Worm (Caenorhabditis elegans) whole organism, L3 larva: Measurements from ENCODE around the gene C40H1.3.
A peak's percentile ranks its signal among the peaks of the same experiment; 100 is the strongest.

Source experiments
- ZK546.5 ChIP-seq: sonication (generic microtip); optimal IDR thresholded peaks from 2 replicates; lab custom pipeline; 2017; ENCODE audit warnings: missing biosample characterization, missing genetic modification characterization
- ama-1 ChIP-seq: fragments of 150-350 bp; optimal IDR thresholded peaks from 2 replicates; lab custom pipeline; 2018
- ceh-16 ChIP-seq: sonication (generic microtip); optimal IDR thresholded peaks from 2 replicates; lab custom pipeline; 2017; ENCODE audit warnings: missing biosample characterization, missing genetic modification characterization
- ceh-82 ChIP-seq: fragments of 150-350 bp; optimal IDR thresholded peaks from 2 replicates; lab custom pipeline; 2014; ENCODE audit warnings: missing biosample characterization, missing genetic modification characterization
- daf-12 ChIP-seq: fragments of 150-350 bp; optimal IDR thresholded peaks from 2 replicates; lab custom pipeline; 2014; ENCODE audit warnings: missing biosample characterization, missing genetic modification reagents, missing genetic modification characterization
- egl-5 ChIP-seq: fragments of 150-350 bp; optimal IDR thresholded peaks from 2 replicates; lab custom pipeline; 2017; ENCODE audit warnings: missing biosample characterization, missing genetic modification reagents, missing genetic modification characterization, inconsistent platforms
- elt-1 ChIP-seq: fragments of 150-350 bp; optimal IDR thresholded peaks from 2 replicates; lab custom pipeline; 2014; ENCODE audit warnings: missing biosample characterization, missing genetic modification characterization
- elt-2 ChIP-seq: sonication (generic microtip); optimal IDR thresholded peaks from 2 replicates; lab custom pipeline; 2016; ENCODE audit warnings: missing genetic modification reagents, mild to moderate bottlenecking, missing genetic modification characterization, missing compliant biosample characterization
- elt-3 ChIP-seq, 3 experiments: fragments of 150-350 bp in 1 of 3; sonication (generic microtip) in 2 of 3; optimal IDR thresholded peaks; 2 replicates in 2 of 3; 4 replicates in 1 of 3; lab custom pipeline; 2014 to 2017; ENCODE audit warnings: missing biosample characterization in 3 of 3, missing genetic modification characterization in 3 of 3
- eor-1 ChIP-seq, 2 experiments: fragments of 150-350 bp; optimal IDR thresholded peaks; 2 replicates each; lab custom pipeline; 2014 to 2018; ENCODE audit warnings: missing biosample characterization in 2 of 2, missing genetic modification characterization in 2 of 2
- fkh-10 ChIP-seq: sonication (generic microtip); optimal IDR thresholded peaks from 2 replicates; lab custom pipeline; 2017; ENCODE audit warnings: missing biosample characterization, missing genetic modification reagents, missing genetic modification characterization
- hmg-11 ChIP-seq: sonication (generic microtip); optimal IDR thresholded peaks from 2 replicates; lab custom pipeline; 2016; ENCODE audit warnings: missing genetic modification characterization, missing compliant biosample characterization
- jun-1 ChIP-seq: fragments of 150-350 bp; optimal IDR thresholded peaks from 2 replicates; lab custom pipeline; 2014; ENCODE audit warnings: missing biosample characterization, missing genetic modification reagents, missing genetic modification characterization
- lin-39 ChIP-seq: fragments of 150-350 bp; optimal IDR thresholded peaks from 2 replicates; lab custom pipeline; 2018; ENCODE audit warnings: missing biosample characterization, missing genetic modification reagents, missing genetic modification characterization
- mdl-1 ChIP-seq: fragments of 150-350 bp; optimal IDR thresholded peaks from 2 replicates; lab custom pipeline; 2014; ENCODE audit warnings: missing biosample characterization, missing genetic modification characterization
- nfya-1 ChIP-seq: sonication (generic microtip); optimal IDR thresholded peaks from 2 replicates; lab custom pipeline; 2017; ENCODE audit warnings: missing genetic modification characterization, mild to moderate bottlenecking, missing compliant biosample characterization, antibody characterized with exemption, moderate library complexity; ENCODE audit not compliant: insufficient read depth
- nhr-11 ChIP-seq: fragments of 150-350 bp; optimal IDR thresholded peaks from 2 replicates; lab custom pipeline; 2014; ENCODE audit warnings: missing biosample characterization, missing genetic modification characterization
- nhr-12 ChIP-seq: fragments of 150-350 bp; optimal IDR thresholded peaks from 2 replicates; lab custom pipeline; 2014; ENCODE audit warnings: missing biosample characterization, missing genetic modification characterization
- nhr-237 ChIP-seq: fragments of 150-350 bp; optimal IDR thresholded peaks from 2 replicates; lab custom pipeline; 2014; ENCODE audit warnings: missing biosample characterization, missing genetic modification characterization
- nhr-28 ChIP-seq: fragments of 150-350 bp; optimal IDR thresholded peaks from 2 replicates; lab custom pipeline; 2014; ENCODE audit warnings: missing biosample characterization, missing genetic modification characterization
- nhr-43 ChIP-seq: sonication (generic microtip); optimal IDR thresholded peaks from 2 replicates; lab custom pipeline; 2016; ENCODE audit warnings: mild to moderate bottlenecking, missing genetic modification characterization, missing compliant biosample characterization; ENCODE audit not compliant: poor library complexity, severe bottlenecking
- nhr-67 ChIP-seq: fragments of 150-350 bp; optimal IDR thresholded peaks from 2 replicates; lab custom pipeline; 2014; ENCODE audit warnings: missing biosample characterization, missing genetic modification characterization
- nhr-77 ChIP-seq: fragments of 150-350 bp; optimal IDR thresholded peaks from 2 replicates; lab custom pipeline; 2014; ENCODE audit warnings: missing biosample characterization, missing genetic modification characterization
- pha-4 ChIP-seq: fragments of 150-350 bp; optimal IDR thresholded peaks from 2 replicates; lab custom pipeline; 2014; ENCODE audit warnings: missing biosample characterization, missing genetic modification reagents, missing genetic modification characterization
- pqm-1 ChIP-seq: fragments of 150-350 bp; optimal IDR thresholded peaks from 2 replicates; lab custom pipeline; 2017; ENCODE audit warnings: missing biosample characterization, missing genetic modification characterization, inconsistent platforms
- skn-1 ChIP-seq: fragments of 150-350 bp; optimal IDR thresholded peaks from 2 replicates; lab custom pipeline; 2014; ENCODE audit warnings: missing biosample characterization, missing genetic modification characterization
- snpc-4 ChIP-seq: fragments of 150-350 bp; optimal IDR thresholded peaks from 2 replicates; lab custom pipeline; 2014; ENCODE audit warnings: missing biosample characterization, missing genetic modification characterization
- unc-62 ChIP-seq: fragments of 150-350 bp; sonication (generic microtip); optimal IDR thresholded peaks from 4 replicates; lab custom pipeline; 2014; ENCODE audit warnings: missing biosample characterization, missing genetic modification reagents, missing genetic modification characterization

Gene C40H1.3

DNA sequence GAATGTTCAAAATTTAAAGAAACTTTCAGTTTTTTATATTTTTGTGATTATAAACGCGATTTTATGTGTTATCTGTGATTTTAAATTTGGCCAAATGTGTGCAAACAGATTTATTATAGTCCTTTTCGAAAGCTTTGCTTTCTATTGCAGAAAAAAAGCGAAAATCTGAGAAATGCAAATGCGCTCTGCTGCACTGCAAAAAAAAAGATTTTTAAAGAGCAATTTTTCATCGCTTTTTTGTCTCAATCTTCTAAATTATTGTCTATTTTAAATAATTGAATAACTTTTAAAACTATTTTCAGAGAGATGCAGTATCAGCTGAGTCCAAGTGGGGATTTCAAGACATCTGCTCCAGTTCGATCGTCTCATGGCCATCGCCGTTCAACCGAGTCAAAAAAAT is 7.2 kb downstream of the C40H1.3 start, which contains the start of gene cpb-1:
cpb-1 (plus strand) TSS at position 301 of the 400 bp plus-strand sequence.
- TF ChIP-seq egl-5 (no peak), fkh-10 (GFP tag; lab: Kevin White, UChicago) (no peak), nhr-43 (tag; lab: Kevin White, UChicago) (no peak), nhr-77 (no peak), lin-39 (no peak), eor-1 (tag; optimal IDR thresholded peaks at IDR 0.05; lab: Kevin White, UChicago) (no peak), pqm-1 (tag; lab: Kevin White, UChicago) (no peak), ceh-82 (tag; lab: Kevin White, UChicago) (no peak), ama-1 (lab: Kevin White, UChicago) (no peak), ZK546.5 (tag; lab: Kevin White, UChicago) (no peak), nhr-12 (no peak), skn-1 (tag; lab: Kevin White, UChicago) (no peak), hmg-11 (tag; lab: Kevin White, UChicago) (no peak), ceh-16 (no peak), pha-4 (tag; lab: Kevin White, UChicago) (no peak), mdl-1 (tag; lab: Kevin White, UChicago) (no peak), unc-62 (GFP tag; lab: Kevin White, UChicago) (no peak), elt-3 (tag; optimal IDR thresholded peaks at IDR 0.05; lab: Kevin White, UChicago) (no peak), nhr-28 (tag; lab: Kevin White, UChicago) (no peak), nhr-67 (tag; lab: Kevin White, UChicago) (no peak)

DNA sequence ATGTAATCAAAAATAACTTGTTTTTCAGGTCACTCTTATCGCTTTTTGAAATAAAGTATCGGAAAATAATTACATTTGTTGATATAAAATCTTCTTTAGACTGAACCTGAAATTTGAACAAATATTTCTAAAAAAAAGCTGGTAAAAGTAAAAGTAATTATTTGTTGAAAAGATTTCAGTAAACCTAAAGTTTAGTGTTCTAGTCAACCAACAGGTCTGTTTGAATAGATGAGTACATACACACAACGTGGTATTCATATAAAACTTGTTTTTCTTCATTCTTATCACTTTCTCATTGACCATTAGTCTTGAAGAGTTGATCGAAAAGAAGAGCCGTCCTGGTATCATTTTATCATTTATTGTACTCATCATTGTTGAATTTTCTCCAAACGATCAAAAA is 9.5 kb downstream of the C40H1.3 start, which contains the start of gene C40H1.9:
C40H1.9 (plus strand) TSS at position 301 of the 400 bp plus-strand sequence.
- TF ChIP-seq pha-4 (tag; lab: Kevin White, UChicago) (peak; percentile 16), nhr-11 (tag; lab: Kevin White, UChicago) (no peak)

DNA sequence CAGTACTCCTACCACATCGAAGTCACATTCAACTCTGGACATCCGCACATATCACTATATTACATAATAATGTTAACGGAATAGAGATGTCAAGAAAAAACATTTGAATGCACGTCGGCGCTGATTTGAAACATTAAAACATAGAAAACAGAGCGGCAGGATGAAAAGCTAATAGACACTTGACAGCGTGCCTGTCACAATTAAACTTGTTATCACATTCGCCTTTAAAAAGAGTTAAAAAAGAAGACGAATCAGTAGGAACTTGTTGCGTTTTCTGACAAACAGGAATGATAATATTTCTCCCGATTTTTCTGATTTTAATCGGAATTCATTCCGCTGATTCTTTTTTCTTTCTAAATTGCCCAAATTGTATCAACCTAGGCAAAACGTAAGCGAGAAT is 11.6 kb downstream of the C40H1.3 start:
- peak; percentile 70 for TF ChIP-seq elt-2 (tag; lab: Kevin White, UChicago)
- TF ChIP-seq nhr-11 (tag; lab: Kevin White, UChicago), result no peak

DNA sequence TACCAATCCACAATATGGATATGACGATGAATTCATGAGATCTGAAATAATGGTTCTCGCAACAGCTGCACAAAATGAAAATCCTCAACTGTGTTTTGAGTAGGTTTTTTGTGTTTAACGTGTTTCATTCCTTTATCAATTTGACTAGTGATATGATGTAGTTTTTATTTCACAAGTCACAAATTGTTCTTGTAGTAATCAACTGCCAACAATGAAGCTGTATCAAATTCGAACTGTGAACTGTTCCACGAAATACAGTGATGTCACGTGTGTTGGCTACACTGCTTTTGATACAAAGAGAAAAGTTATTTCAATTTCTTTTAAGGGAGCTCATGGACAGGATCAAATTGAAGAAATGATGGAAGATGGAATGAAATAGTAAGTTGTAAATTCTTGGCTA is 14.0 kb downstream of the C40H1.3 start:
- TF ChIP-seq elt-2 (tag; lab: Kevin White, UChicago) (peak; percentile 67), pqm-1 (tag; lab: Kevin White, UChicago) (peak; percentile 24), nhr-77 (no peak), daf-12 (tag; lab: Kevin White, UChicago) (no peak), jun-1 (tag; lab: Kevin White, UChicago) (no peak), nfya-1 (no peak), nhr-237 (tag; lab: Kevin White, UChicago) (no peak), eor-1 (tag; optimal IDR thresholded peaks at IDR 0.05; lab: Kevin White, UChicago) (no peak)

DNA sequence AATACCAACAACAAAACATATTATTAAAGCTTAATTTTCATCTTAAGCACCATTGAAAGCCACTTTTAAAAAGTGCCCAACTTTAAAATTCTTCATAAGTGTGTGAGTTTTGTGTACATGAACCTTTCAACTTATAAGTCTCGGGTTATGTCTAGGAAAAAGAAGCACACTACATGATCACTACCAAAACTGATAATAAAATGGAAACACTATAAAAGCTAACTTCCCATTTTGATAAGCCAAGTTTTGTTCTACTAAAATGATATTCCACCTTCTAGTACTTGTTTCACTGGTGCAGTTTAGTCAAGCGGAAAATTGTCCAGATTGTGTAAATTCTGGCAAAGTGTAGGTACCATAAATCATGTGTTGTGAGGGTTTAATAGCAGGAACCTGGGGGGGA is 14.7 kb downstream of the C40H1.3 start, which contains the start of gene C40H1.8:
C40H1.8 (plus strand) TSS at position 242 of the 400 bp plus-strand sequence.
- no peak for TF ChIP-seq elt-1 (tag; lab: Kevin White, UChicago)
- TF ChIP-seq elt-2 (tag; lab: Kevin White, UChicago), result peak; percentile 51

DNA sequence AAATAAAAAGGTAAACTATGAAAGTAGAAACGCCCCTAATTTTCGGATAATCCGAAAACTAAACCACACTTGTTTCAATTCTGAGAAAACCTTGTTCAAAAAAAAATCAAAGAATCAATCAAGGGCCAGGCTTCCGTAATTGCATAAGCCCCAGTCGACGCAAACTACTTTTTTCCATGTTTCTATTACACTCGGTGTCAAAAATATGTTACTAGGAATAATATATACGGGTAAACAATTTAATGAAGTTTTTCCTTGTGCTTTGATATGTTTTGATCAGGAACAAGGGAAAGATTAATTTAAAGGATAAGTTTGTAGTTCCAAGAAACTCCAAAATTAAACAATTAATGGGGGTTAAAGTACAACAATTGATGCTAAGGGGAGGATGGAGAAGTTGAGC is 19.3 kb downstream of the C40H1.3 start:
- TF ChIP-seq nhr-11 (tag; lab: Kevin White, UChicago) (peak; percentile 76), pqm-1 (tag; lab: Kevin White, UChicago) (no peak)

DNA sequence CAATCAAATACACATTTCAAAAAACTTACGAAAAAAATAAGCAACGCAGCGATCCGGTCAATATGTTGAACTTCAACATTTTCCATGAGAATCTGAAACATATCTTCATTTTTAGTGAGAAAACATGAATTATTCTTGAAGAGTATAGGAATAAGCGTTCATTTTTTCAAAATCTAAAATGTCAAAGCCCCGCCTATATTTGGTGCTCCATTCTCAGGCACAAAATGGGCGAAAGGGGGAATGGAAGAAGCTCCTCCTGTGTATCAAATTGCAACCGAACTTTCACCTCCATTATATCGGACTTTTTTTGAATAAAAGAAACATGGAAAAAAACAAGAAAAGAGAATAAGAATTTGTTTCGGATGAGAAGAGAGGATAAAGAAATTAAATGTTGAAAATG is 22.6 kb downstream of the C40H1.3 start, which contains the start of gene srx-45:
srx-45 (minus strand) TSS at position 101 of the 400 bp plus-strand sequence.
- TF ChIP-seq daf-12 (tag; lab: Kevin White, UChicago), result no peak
- TF ChIP-seq snpc-4 (tag; lab: Kevin White, UChicago), result no peak
